Worm (Caenorhabditis elegans): ENCODE measurements around the gene ttr-33.
A peak's percentile ranks its signal among the peaks of the same experiment; 100 is the strongest.

Gene ttr-33

ce11 chrV:7847170-7847569 lies 9.5 kb upstream of the ttr-33 start, which contains the start of gene memo-1:
TSS of gene memo-1 (minus strand) at chrV:7847171.
- TF ChIP-seq Y116A8C.19 (tag; optimal IDR thresholded peaks at IDR 0.05; ENCODE audit: borderline replicate concordance) (no peak), unc-86 (tag; optimal IDR thresholded peaks at IDR 0.05) (peak; percentile 8), lin-14 (GFP tag; optimal IDR thresholded peaks at IDR 0.05) (peak; percentile 26), ets-5 (GFP tag; IDR thresholded peaks at IDR 0.05) (no peak), snpc-4 (tag; optimal IDR thresholded peaks at IDR 0.05) (no peak), sup-37 (GFP tag; optimal IDR thresholded peaks at IDR 0.05) (no peak), pqm-1 (tag; optimal IDR thresholded peaks at IDR 0.05) (no peak), aha-1 (tag; optimal IDR thresholded peaks at IDR 0.05) (no peak), elt-2 (tag; optimal IDR thresholded peaks at IDR 0.05) (no peak), ztf-11 (tag; optimal IDR thresholded peaks at IDR 0.05) (no peak), sox-4 (tag; optimal IDR thresholded peaks at IDR 0.05) (no peak)

ce11 chrV:7842228-7842627 lies 4.5 kb upstream of the ttr-33 start, which contains the start of gene grd-8:
TSS of gene grd-8 (plus strand) at chrV:7842528.
- no peak for TF ChIP-seq C34B4.2 (tag; optimal IDR thresholded peaks at IDR 0.05)
- TF ChIP-seq mdl-1 (tag; optimal IDR thresholded peaks at IDR 0.05) = no peak
- no peak for TF ChIP-seq C04F5.9 (tag; optimal IDR thresholded peaks at IDR 0.05)
- TF ChIP-seq Y116A8C.19 (tag; optimal IDR thresholded peaks at IDR 0.05; ENCODE audit: borderline replicate concordance) = no peak
- TF ChIP-seq xbp-1 (tag; optimal IDR thresholded peaks at IDR 0.05) = no peak
- TF ChIP-seq fos-1 (tag; optimal IDR thresholded peaks at IDR 0.05) = no peak
- no peak for TF ChIP-seq ama-1 (optimal IDR thresholded peaks at IDR 0.05)
- no peak for TF ChIP-seq ceh-88 (GFP tag; IDR thresholded peaks at IDR 0.05)
- no peak for TF ChIP-seq irx-1 (tag; optimal IDR thresholded peaks at IDR 0.05)
- TF ChIP-seq sup-37 (GFP tag; optimal IDR thresholded peaks at IDR 0.05) = no peak
- no peak for TF ChIP-seq snu-23 (GFP tag; optimal IDR thresholded peaks at IDR 0.05)
- no peak for TF ChIP-seq nhr-19 (GFP tag; conservative IDR thresholded peaks at IDR 0.05)
- TF ChIP-seq fkh-8 (tag; optimal IDR thresholded peaks at IDR 0.05) = no peak
- TF ChIP-seq tbx-2 (tag; optimal IDR thresholded peaks at IDR 0.05) = no peak

- TF ChIP-seq ceh-88 (GFP tag; IDR thresholded peaks at IDR 0.05) (no peak), lin-15B (tag; optimal IDR thresholded peaks at IDR 0.05) (no peak), ceh-90 (tag; optimal IDR thresholded peaks at IDR 0.05) (no peak)
Observed at ce11 chrV:7839485-7839884, 1.8 kb upstream of the ttr-33 start, which contains the start of gene C37C3.12. TSS of gene C37C3.12 (minus strand) at chrV:7839585.

- TF ChIP-seq nhr-19 (GFP tag; conservative IDR thresholded peaks at IDR 0.05) (peak; percentile 37), ceh-8 (GFP tag; optimal IDR thresholded peaks at IDR 0.05) (no peak), lin-35 (GFP tag; optimal IDR thresholded peaks at IDR 0.05) (peak in 1 of 2 experiments; percentile 43), lsy-2 (tag; optimal IDR thresholded peaks at IDR 0.05) (peak in 1 of 2 experiments; percentile 22), lin-14 (GFP tag; optimal IDR thresholded peaks at IDR 0.05) (peak; percentile 51), ces-1 (GFP tag; optimal IDR thresholded peaks at IDR 0.05) (no peak), alr-1 (tag; optimal IDR thresholded peaks at IDR 0.05; ENCODE audit: borderline replicate concordance) (no peak), nhr-20 (tag; optimal IDR thresholded peaks at IDR 0.05) (peak; percentile 57), snu-23 (GFP tag; optimal IDR thresholded peaks at IDR 0.05) (peak; percentile 53), nhr-237 (tag; optimal IDR thresholded peaks at IDR 0.05) (no peak), nhr-90 (tag; optimal IDR thresholded peaks at IDR 0.05; ENCODE audit: poor library complexity) (peak; percentile 67), tbx-2 (tag; optimal IDR thresholded peaks at IDR 0.05) (no peak), egl-27 (tag; optimal IDR thresholded peaks at IDR 0.05) (no peak), elt-3 (tag; optimal IDR thresholded peaks at IDR 0.05) (peak in 3 of 6 experiments; percentile 43 to 83 (median 68)), nhr-71 (tag; optimal IDR thresholded peaks at IDR 0.05) (peak; percentile 72), C16A3.4 (tag; optimal IDR thresholded peaks at IDR 0.05) (no peak), skn-1 (tag; optimal IDR thresholded peaks at IDR 0.05) (no peak), nhr-47 (tag; optimal IDR thresholded peaks at IDR 0.05) (peak; percentile 24), xbp-1 (tag; optimal IDR thresholded peaks at IDR 0.05) (no peak), nhr-85 (tag) (peak; percentile 86)
Observed at ce11 chrV:7836911-7837310, 798 bp downstream of the ttr-33 start, which contains the start of gene txt-5. TSS of gene txt-5 (minus strand) at chrV:7837134.

All from whole organism, L1 larva.